Fruit fly (Drosophila melanogaster): Measurements from ENCODE around the gene Art4.

The Art4 gene

DNA sequence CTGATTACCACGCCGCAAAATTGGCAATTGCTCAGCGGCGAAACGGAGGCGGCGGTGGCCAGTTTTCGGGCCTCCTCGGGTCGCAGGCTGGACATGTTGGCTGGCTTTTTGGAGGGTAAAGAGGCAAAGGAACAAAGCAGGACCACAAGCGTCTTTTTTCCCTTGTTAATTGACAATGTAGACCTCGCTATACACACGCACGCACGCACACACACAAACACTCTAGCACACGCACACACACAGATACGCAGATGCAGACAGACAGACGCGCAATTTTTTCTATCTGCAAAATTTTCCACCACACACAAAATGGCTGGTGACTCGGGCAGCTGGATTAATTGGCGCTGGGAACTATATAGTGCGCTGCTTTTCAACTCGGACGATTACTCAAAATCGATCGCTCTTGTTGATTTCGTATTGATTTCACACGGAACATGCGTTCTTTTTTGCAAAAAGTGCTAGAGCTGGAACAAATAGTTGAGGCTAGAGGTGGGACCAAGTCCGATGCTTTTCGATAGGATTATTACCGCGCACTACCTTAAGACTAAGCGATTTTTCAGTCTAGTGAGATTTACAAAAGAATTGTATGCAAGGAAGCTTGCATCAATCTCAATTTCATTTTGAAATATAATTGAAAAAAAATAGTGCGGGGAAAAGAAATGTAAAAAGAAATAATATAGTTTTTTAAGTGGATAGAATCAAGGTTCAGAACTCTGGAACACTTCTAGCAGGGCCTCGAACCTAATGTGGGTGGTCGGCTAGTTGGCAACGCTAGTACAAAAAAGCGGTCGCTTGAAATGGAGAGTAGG is at the start of gene Art4:
Art4 (minus strand) TSS at position 476 of the 809 bp plus-strand sequence.
- peak; percentile 19 for TF ChIP-seq CG17801 (GFP tag; optimal IDR thresholded peaks at IDR 0.05; ENCODE audit: partially characterized antibody)

DNA sequence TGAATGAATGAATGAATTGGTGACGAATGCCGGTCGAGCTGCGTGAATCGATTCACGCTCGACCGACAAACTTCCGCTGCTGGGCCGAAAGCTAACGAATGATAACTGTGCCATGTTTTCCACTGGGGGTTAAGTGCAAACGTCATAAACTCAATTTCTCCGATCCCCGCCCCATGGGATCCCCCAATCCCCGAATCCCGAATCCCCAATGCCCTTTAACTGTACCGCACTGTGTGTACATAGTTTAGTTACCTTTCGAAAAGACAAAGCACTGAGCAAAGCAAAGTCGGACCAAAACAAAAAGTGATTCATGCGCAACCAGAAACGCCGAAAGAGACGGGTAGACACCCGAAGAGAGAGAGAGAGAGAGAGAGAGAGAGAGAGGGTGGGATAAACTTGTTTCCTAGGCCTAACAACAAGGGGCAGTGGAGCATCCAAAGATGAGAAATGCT is 49.2 kb upstream of the Art4 start:
- TF ChIP-seq CG17801 (GFP tag; optimal IDR thresholded peaks at IDR 0.05; ENCODE audit: partially characterized antibody) = no peak

DNA sequence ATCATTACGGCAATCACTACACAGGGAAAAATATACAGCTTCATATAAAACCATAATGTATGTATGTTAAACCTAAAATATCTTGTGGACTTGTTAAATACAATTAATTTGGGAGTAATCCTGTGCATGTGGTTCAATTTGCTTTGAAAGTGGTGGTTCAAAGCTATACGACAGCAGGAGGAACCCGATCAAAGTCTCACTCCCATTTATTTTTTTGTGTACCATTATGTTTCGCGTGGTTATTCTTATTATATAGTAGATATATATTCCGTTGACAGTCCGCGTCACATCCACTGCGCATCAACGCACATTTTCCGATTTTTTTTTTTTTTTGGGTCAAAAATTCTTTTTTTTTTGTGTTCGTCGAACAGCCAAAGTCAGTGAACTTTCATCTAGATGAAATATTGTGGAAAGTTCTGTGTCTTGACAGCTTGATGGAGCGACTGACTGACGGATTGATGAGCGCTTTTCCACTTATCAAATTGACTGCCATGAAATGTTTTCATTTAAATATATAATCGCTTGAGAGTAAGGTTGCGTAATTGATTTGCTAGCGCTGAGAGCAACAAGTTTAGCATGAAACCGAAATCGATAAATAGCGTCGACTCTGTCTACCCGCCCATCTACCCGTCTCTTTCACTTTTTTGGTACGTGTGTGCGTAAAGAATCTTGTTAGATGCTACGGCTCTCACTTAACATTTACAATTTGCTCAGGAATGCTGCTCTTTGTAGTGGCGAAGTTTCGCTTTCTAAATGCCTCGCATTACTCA is 47.3 kb upstream of the Art4 start:
- no peak for TF ChIP-seq CG17801 (GFP tag; optimal IDR thresholded peaks at IDR 0.05; ENCODE audit: partially characterized antibody)

DNA sequence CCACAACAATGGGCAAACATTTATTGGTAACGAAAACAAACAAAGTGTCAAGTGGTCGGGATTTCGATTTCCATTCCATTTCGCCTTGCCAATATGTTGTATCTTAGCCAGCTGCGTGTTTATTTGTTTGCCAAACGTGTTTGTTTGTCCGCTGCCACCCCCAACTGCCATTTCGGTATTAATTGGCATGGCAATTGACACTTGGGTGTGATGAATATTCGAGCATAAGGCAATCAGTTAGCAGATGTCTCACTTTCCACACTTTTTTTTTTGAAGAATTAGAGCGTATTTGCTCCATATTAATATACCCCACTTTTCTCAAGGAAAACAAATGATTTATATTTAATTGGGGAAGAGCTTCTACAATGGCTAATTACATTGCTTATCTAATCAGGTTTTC is 45.6 kb upstream of the Art4 start:
- TF ChIP-seq CG17801 (GFP tag; optimal IDR thresholded peaks at IDR 0.05; ENCODE audit: partially characterized antibody) = no peak

DNA sequence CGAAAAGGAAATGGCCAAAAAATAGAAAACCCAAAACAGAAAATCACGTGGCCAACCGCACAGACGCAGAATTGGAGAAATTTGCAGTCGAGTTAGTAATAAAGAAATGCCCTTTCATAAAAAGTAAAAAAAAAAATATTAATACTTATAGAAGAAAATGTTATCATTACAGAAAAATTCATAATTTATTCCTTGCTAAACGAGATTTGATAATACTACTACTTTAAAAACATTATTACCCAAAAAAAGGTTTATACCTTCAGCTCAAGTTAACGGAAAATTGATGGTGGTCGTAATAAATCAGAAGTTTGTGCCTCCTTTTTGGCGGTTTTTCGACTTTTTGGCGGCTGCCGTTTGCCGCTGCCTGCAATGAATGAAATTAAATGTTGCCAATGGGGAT is 42.5 kb upstream of the Art4 start:
- no peak for TF ChIP-seq CG17801 (GFP tag; optimal IDR thresholded peaks at IDR 0.05; ENCODE audit: partially characterized antibody)

DNA sequence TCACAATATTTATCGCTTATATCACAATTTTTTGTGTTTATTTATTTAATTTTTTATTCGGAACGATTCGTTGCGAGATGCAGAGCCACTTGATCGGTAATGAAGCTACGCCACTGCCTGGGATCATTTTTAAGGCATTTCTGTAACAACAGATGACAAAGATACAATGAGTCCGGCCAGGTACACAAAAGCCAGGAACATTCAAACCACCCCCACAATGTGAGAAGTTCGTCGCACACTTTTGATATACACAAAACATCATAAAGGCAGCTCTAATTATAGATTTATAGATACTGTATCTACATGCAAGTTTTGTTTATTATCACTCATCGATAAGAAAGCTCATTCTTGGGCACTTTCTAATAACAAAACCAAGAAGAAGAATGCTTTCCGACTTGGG is 39.2 kb upstream of the Art4 start, which contains the start of gene CG31407:
CG31407 (minus strand) TSS at position 101 of the 400 bp plus-strand sequence.
- TF ChIP-seq CG17801 (GFP tag; optimal IDR thresholded peaks at IDR 0.05; ENCODE audit: partially characterized antibody) = no peak

DNA sequence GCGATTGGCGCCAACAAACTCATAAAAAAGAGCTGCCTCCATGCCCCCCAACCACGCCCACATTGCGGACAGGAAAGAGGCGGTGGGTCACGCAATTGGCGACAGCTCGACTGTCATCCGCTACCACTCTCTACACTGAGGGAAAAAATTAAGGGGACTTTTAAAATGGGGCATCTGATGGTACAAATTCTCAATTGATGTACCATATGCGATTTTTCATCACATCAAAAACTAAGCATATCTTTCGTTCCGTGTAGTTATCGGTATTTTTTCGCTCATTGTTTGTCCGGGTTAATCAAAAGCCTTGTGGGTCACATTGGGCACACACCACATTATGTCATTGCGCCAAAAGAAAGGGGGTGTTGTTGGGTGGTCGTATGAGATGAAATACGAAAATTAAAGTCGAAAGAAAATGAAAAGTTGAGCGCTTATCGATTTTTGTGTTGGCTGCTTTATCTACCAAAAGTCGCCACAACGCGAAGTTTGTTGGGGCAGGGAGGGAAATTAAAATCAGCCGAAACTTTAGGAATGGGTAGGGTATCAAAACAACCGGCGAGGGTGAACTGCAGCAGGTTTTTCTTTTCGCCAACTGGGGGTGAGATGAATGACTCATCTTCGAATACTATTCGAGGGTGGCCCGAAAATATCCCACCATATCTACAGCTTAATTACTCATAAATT is 38.3 kb upstream of the Art4 start:
- no peak for TF ChIP-seq CG17801 (GFP tag; optimal IDR thresholded peaks at IDR 0.05; ENCODE audit: partially characterized antibody)

DNA sequence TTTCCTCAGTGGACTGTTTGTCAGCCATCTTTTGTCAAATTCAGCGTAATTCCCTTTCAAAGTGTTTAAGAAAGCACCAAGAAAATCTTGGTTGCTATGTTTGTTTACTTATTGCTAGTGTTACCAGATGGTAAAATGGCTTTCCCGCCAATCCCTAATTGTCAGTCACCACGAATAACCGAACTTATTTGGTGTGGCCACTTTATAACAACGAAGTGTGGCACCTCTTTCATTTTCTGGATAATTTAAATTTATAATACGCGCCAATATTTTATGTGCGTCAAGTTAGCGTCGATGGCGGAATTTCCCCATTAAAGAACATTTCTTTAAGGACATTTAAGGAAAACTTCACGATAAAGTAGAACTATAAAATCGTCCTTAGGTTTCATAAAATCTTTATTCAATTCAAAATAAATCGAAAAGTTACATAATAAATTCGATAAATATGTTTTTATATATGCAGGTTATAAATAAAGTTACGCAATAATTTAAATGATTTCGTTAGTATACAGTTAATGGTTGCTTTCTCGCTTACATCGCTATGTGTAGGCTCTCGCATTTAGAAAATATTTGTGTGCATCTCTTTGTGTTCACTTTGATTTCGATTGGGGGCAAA is 15.4 kb upstream of the Art4 start, which contains the start of gene CG5359:
CG5359 (minus strand) TSS at position 103 of the 616 bp plus-strand sequence.
- TF ChIP-seq CG17801 (GFP tag; optimal IDR thresholded peaks at IDR 0.05; ENCODE audit: partially characterized antibody) = no peak

DNA sequence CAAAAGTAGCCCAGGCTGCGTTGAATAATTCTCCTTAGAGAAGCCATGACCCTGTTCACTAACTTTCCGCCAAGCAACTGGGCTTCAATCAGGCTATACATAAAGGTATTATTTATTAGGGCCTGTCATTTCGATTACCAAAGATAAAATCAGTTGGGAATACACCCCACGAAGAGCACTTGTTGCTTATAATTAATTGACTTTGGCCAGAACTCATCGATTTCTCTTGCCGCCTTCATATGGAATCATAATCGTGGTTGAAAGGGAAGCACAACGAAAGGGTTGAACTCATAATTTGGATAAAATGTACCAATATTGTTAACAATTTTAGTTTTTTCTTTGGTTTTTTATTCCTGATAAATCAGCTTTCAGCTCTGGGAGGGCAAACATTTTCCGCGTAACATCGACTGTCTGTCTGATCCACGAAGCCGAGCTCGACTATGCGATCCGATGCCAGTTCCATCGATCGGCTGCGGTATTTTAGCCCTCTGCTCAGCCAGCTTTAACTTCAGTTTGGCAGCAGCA is 10.9 kb upstream of the Art4 start, which contains the start of the genes Gr85a and Spn85F:
Gr85a (minus strand) TSS at position 101 of the 525 bp plus-strand sequence.
Spn85F (plus strand) TSS at position 475 of the 525 bp plus-strand sequence.
- TF ChIP-seq CG17801 (GFP tag; optimal IDR thresholded peaks at IDR 0.05; ENCODE audit: partially characterized antibody) = no peak

DNA sequence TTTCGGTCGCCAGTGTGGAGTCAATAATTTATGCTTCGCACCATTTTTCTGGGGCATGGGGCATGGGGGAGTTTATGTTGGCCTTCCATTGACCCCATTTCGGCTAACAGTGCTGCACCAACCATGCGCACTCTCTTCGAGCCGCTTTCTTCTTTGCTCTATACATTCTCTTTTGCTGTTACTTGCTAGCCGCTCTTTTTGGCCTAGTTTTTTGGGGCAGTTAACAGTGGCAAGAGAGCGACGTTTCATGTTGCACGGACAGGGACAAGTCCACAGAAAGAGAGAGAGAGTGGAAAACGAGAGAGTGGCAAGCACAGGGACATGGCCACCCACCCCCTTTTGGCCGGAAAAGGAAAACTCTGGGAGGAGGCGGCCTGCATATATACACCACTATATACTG is 6.9 kb downstream of the Art4 start:
- no peak for TF ChIP-seq CG17801 (GFP tag; optimal IDR thresholded peaks at IDR 0.05; ENCODE audit: partially characterized antibody)

DNA sequence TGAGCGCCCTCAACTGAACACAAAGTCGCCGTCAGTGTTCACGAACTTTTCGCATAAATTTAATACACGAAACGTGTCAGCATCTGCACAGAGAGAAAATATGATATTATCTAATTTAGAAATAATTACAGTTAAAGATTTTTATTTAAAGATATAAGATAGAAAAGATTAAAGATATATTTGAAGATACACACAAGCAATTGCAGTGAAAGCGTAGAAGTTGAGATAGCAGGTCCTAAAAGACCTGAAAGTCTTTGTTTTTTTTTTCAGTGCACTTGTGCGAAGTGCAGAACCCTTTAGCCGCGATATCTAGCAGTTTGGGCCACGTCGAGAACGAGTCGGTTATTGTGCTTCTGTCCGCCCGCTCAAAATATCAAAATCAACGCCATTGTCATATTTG is 8.4 kb downstream of the Art4 start:
- TF ChIP-seq CG17801 (GFP tag; optimal IDR thresholded peaks at IDR 0.05; ENCODE audit: partially characterized antibody) = no peak

DNA sequence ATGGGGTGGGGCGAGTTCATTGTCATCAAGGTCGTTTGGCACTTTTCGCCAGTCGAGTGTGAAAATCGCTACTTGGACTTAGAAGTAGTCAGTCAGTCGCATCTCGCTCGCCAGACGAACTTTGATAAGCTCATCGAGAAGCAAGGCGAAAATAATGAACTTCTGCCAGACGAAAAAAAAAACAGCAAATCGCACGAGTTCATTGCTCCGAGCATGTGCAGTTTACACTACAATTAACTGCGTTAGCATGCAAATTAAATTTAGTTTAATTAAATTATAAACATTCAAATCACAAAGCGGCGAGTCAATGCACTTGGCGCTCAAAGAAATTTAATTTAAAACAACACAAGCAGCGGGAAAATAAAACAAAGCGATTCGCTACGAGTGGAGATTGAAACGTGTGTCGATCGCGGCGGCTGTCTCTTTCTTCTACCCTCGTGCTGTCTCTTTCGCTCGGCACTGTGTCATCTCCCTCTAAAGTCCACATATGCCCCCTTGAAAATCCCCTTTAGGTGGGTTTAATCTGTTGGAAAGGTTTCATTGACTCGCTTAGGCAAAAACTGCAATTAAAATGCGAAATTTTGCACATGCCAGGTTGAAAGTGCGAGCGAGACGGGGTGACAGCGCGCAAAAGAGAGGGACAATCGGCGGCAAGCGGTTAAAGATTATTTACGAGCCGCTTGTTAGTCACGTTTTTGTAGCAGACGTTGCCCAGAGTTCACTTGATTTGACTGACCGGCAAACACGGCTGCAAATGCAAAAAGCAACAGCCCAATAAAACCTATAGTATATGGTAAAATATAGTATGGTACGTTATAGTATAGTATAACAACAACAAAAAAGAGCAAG is 16.8 kb downstream of the Art4 start:
- TF ChIP-seq CG17801 (GFP tag; optimal IDR thresholded peaks at IDR 0.05; ENCODE audit: partially characterized antibody) = no peak

DNA sequence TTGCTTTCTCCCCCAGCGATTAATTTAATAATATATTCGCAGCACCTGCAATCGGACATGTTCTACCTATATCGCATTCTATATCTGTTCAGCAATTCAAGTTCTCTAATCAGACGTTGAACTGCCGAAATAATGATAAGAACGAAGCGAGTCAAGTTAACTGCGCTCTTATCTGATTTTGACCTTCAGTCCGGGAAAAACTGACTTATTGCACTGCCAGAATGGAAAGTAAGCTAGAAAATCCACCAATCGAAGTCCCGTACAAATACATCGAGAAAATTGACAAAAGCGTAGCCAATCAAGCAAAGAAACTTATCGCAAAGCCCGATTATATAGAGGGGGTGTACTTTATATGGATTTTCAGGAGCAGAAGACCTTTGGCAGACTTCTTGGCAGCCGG is 17.6 kb downstream of the Art4 start:
- no peak for TF ChIP-seq CG17801 (GFP tag; optimal IDR thresholded peaks at IDR 0.05; ENCODE audit: partially characterized antibody)
